Worm (Caenorhabditis elegans) whole organism, early embryonic: ENCODE results near the gene pas-1.

Experiments used
- B0310.2 ChIP-seq: sonication (generic microtip); optimal IDR thresholded peaks from 2 replicates; lab custom pipeline; 2016; ENCODE audit warnings: mild to moderate bottlenecking, missing genetic modification characterization, missing compliant biosample characterization
- F13C5.2 ChIP-seq: sonication (generic microtip); optimal IDR thresholded peaks from 2 replicates; lab custom pipeline; 2017; ENCODE audit warnings: mild to moderate bottlenecking, missing genetic modification characterization, inconsistent platforms, missing compliant biosample characterization
- aly-1 ChIP-seq: sonication (generic microtip); optimal IDR thresholded peaks from 2 replicates; lab custom pipeline; 2016; ENCODE audit warnings: missing genetic modification characterization, missing compliant biosample characterization
- ama-1 ChIP-seq: fragments of 150-350 bp; optimal IDR thresholded peaks from 2 replicates; lab custom pipeline; 2014
- ceh-13 ChIP-seq: fragments of 200-800 bp; sonication (Bioruptor generic); optimal IDR thresholded peaks from 2 replicates; lab custom pipeline; 2018; ENCODE audit warnings: mild to moderate bottlenecking, missing genetic modification characterization, missing compliant biosample characterization
- ceh-36 ChIP-seq: sonication (generic microtip); optimal IDR thresholded peaks from 2 replicates; lab custom pipeline; 2016; ENCODE audit warnings: missing genetic modification characterization, inconsistent platforms, missing compliant biosample characterization
- ets-7 ChIP-seq: sonication (generic microtip); optimal IDR thresholded peaks from 2 replicates; lab custom pipeline; 2016; ENCODE audit warnings: missing genotype, missing genetic modification characterization, missing compliant biosample characterization
- flt-1 ChIP-seq: fragments of 200-800 bp; sonication (Bioruptor generic); IDR thresholded peaks from 2 replicates; pipeline ENCODE4 v1.3.6; 2022; ENCODE audit warnings: missing genetic modification characterization, missing compliant biosample characterization
- hmbx-1 ChIP-seq: sonication (generic microtip); optimal IDR thresholded peaks from 2 replicates; lab custom pipeline; 2016; ENCODE audit warnings: mild to moderate bottlenecking, missing genetic modification characterization, missing compliant biosample characterization
- hmg-4 ChIP-seq: fragments of 200-800 bp; sonication (Bioruptor generic); optimal IDR thresholded peaks from 2 replicates; lab custom pipeline; 2018; ENCODE audit warnings: mild to moderate bottlenecking, missing genetic modification characterization, missing compliant biosample characterization
- hnd-1 ChIP-seq: sonication (generic microtip); optimal IDR thresholded peaks from 2 replicates; lab custom pipeline; 2016; ENCODE audit warnings: missing genetic modification characterization, missing compliant biosample characterization
- pes-1 ChIP-seq: fragments of 200-800 bp; sonication (Bioruptor generic); IDR thresholded peaks from 2 replicates; pipeline ENCODE4 v1.3.6; 2022; ENCODE audit warnings: missing genetic modification reagents, missing genetic modification characterization, missing compliant biosample characterization
- scrt-1 ChIP-seq: fragments of 200-800 bp; sonication (Bioruptor generic); IDR thresholded peaks from 2 replicates; pipeline ENCODE4 v1.3.6; 2022; ENCODE audit warnings: missing genetic modification characterization, missing compliant biosample characterization
- sea-1 ChIP-seq: fragments of 200-800 bp; sonication (Bioruptor generic); conservative IDR thresholded peaks from 2 replicates; pipeline ENCODE4 v1.3.6; 2022; ENCODE audit warnings: missing genetic modification characterization, missing compliant biosample characterization
- tbx-11 ChIP-seq: fragments of 200-800 bp; sonication (Bioruptor generic); IDR thresholded peaks from 2 replicates; pipeline ENCODE4 v1.3.6; 2022; ENCODE audit warnings: missing genetic modification characterization, missing compliant biosample characterization
- tbx-37 ChIP-seq: fragments of 200-800 bp; sonication (Bioruptor generic); conservative IDR thresholded peaks from 2 replicates; pipeline ENCODE4 v1.3.6; 2022; ENCODE audit warnings: missing genetic modification reagents, missing genetic modification characterization, missing compliant biosample characterization
- tra-4 ChIP-seq: sonication (generic microtip); optimal IDR thresholded peaks from 2 replicates; lab custom pipeline; 2017; ENCODE audit warnings: missing genetic modification characterization, missing compliant biosample characterization

Gene pas-1

DNA sequence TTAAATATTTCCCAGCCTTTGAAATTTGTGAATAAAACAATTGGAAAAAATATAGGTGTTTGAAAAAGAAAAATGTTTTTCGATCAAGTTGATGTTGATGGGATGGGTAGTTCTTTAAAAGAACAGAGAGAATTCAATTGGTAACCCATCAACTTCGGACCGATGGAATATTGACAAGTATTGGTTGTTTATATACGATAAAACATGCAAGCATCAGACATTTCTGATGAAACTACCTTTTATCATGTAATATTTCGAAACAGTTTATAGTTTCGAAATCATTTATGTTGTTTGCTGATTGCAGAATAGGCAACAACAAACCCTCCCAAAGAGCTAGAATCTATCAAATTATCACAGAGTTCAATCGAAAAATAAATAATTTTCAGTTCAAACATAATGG lies 12.5 kb downstream of the pas-1 start:
- TF ChIP-seq ama-1 (lab: Kevin White, UChicago) (no peak), hnd-1 (no peak), flt-1 (GFP tag; lab: Robert Waterston, UW) (no peak), pes-1 (GFP tag; lab: Robert Waterston, UW) (no peak), F13C5.2 (tag; lab: Kevin White, UChicago) (no peak), scrt-1 (GFP tag; lab: Robert Waterston, UW) (no peak), hmg-4 (GFP tag; lab: Kevin White, UChicago) (no peak), tbx-11 (GFP tag; lab: Robert Waterston, UW) (no peak), B0310.2 (tag; lab: Kevin White, UChicago) (no peak), ceh-36 (tag; lab: Kevin White, UChicago) (no peak), aly-1 (tag; lab: Kevin White, UChicago) (no peak), ceh-13 (no peak), sea-1 (no peak)

ce11 chrV:14408774-14409173 lies 13.6 kb downstream of the pas-1 start, which contains the start of gene gnrr-2:
gnrr-2 (plus strand) TSS chrV:14409074.
- TF ChIP-seq ets-7 (no peak), tbx-11 (GFP tag; lab: Robert Waterston, UW) (no peak), tra-4 (tag; lab: Kevin White, UChicago) (no peak), pes-1 (GFP tag; lab: Robert Waterston, UW) (no peak), hnd-1 (no peak), ama-1 (lab: Kevin White, UChicago) (no peak), tbx-37 (no peak), sea-1 (no peak), aly-1 (tag; lab: Kevin White, UChicago) (no peak), ceh-13 (no peak), scrt-1 (GFP tag; lab: Robert Waterston, UW) (no peak), F13C5.2 (tag; lab: Kevin White, UChicago) (no peak), B0310.2 (tag; lab: Kevin White, UChicago) (no peak), flt-1 (GFP tag; lab: Robert Waterston, UW) (no peak), hmg-4 (GFP tag; lab: Kevin White, UChicago) (no peak), hmbx-1 (tag; lab: Kevin White, UChicago) (no peak), ceh-36 (tag; lab: Kevin White, UChicago) (no peak)

- TF ChIP-seq flt-1 (GFP tag; lab: Robert Waterston, UW) (no peak), scrt-1 (GFP tag; lab: Robert Waterston, UW) (no peak), tra-4 (tag; lab: Kevin White, UChicago) (no peak), ceh-36 (tag; lab: Kevin White, UChicago) (no peak), B0310.2 (tag; lab: Kevin White, UChicago) (no peak), hnd-1 (no peak), F13C5.2 (tag; lab: Kevin White, UChicago) (no peak)
These were observed 16.8 kb downstream of the pas-1 start for ce11 chrV:14405647-14406046.

ce11 chrV:14396123-14396669 lies 26.2 kb downstream of the pas-1 start:
- TF ChIP-seq pes-1 (GFP tag; lab: Robert Waterston, UW) (no peak), B0310.2 (tag; lab: Kevin White, UChicago) (no peak), ama-1 (lab: Kevin White, UChicago) (no peak), hnd-1 (no peak), hmbx-1 (tag; lab: Kevin White, UChicago) (no peak), aly-1 (tag; lab: Kevin White, UChicago) (no peak), hmg-4 (GFP tag; lab: Kevin White, UChicago) (no peak), ets-7 (no peak), scrt-1 (GFP tag; lab: Robert Waterston, UW) (no peak), ceh-36 (tag; lab: Kevin White, UChicago) (no peak), tbx-11 (GFP tag; lab: Robert Waterston, UW) (no peak), F13C5.2 (tag; lab: Kevin White, UChicago) (no peak), flt-1 (GFP tag; lab: Robert Waterston, UW) (no peak), sea-1 (no peak), ceh-13 (no peak), tra-4 (tag; lab: Kevin White, UChicago) (no peak)

- TF ChIP-seq hmg-4 (GFP tag; lab: Kevin White, UChicago) = no peak
- TF ChIP-seq B0310.2 (tag; lab: Kevin White, UChicago) = no peak
- no peak for TF ChIP-seq hnd-1
- no peak for TF ChIP-seq ceh-13
- TF ChIP-seq sea-1 = no peak
- TF ChIP-seq ama-1 (lab: Kevin White, UChicago) = no peak
- no peak for TF ChIP-seq aly-1 (tag; lab: Kevin White, UChicago)
- no peak for TF ChIP-seq hmbx-1 (tag; lab: Kevin White, UChicago)
- no peak for TF ChIP-seq tbx-11 (GFP tag; lab: Robert Waterston, UW)
These were observed 27.7 kb downstream of the pas-1 start, which contains the start of gene C15H11.13 for ce11 chrV:14394743-14395142. C15H11.13 (plus strand) TSS chrV:14395043.

DNA sequence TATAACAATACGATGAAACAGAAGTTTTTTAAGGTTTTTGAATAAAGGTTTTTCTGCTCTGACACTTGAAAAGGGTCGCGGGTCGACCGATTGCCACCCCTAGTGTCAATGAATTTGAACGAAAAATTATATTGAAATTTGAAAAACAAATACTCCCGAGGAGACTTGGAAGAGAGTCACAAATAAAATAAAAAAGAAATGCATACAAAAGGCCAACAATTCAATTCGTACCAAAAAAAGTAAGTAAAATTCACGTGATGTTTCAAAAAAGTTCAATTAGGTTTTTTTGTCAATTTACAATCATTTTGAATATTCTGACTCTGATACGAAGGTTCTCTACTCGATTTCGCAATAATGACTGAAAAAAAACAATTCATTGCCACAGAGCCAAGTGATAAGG lies 28.9 kb downstream of the pas-1 start, which contains the start of gene C15H11.1:
TSS of gene C15H11.1 (plus strand) at position 301 of the 400 bp plus-strand sequence.
- TF ChIP-seq flt-1 (GFP tag; lab: Robert Waterston, UW) (no peak), ama-1 (lab: Kevin White, UChicago) (no peak), ets-7 (no peak), tra-4 (tag; lab: Kevin White, UChicago) (no peak), F13C5.2 (tag; lab: Kevin White, UChicago) (no peak), ceh-36 (tag; lab: Kevin White, UChicago) (no peak), scrt-1 (GFP tag; lab: Robert Waterston, UW) (no peak), hmg-4 (GFP tag; lab: Kevin White, UChicago) (no peak), tbx-11 (GFP tag; lab: Robert Waterston, UW) (no peak), sea-1 (no peak), hmbx-1 (tag; lab: Kevin White, UChicago) (no peak), ceh-13 (no peak), tbx-37 (no peak)

- no peak for TF ChIP-seq B0310.2 (tag; lab: Kevin White, UChicago)
- TF ChIP-seq aly-1 (tag; lab: Kevin White, UChicago) = no peak
- no peak for TF ChIP-seq hmg-4 (GFP tag; lab: Kevin White, UChicago)
- no peak for TF ChIP-seq hnd-1
- no peak for TF ChIP-seq tbx-37
- no peak for TF ChIP-seq scrt-1 (GFP tag; lab: Robert Waterston, UW)
- no peak for TF ChIP-seq F13C5.2 (tag; lab: Kevin White, UChicago)
- no peak for TF ChIP-seq ceh-36 (tag; lab: Kevin White, UChicago)
- TF ChIP-seq hmbx-1 (tag; lab: Kevin White, UChicago) = no peak
- no peak for TF ChIP-seq sea-1
- TF ChIP-seq ama-1 (lab: Kevin White, UChicago) = no peak
- TF ChIP-seq ets-7 = no peak
- TF ChIP-seq ceh-13 = no peak
- TF ChIP-seq pes-1 (GFP tag; lab: Robert Waterston, UW) = no peak
- no peak for TF ChIP-seq tra-4 (tag; lab: Kevin White, UChicago)
- no peak for TF ChIP-seq tbx-11 (GFP tag; lab: Robert Waterston, UW)
These were observed 30.6 kb downstream of the pas-1 start, which contains the start of gene C15H11.10 for ce11 chrV:14391830-14392229. C15H11.10 (plus strand) TSS chrV:14392130.
